Fruit fly (Drosophila melanogaster) whole organism, adult: ENCODE measurements around the gene knk.

ENCODE experiments used
- CG11617 ChIP-seq: fragments of 200-800 bp; sonication (Bioruptor generic); optimal IDR thresholded peaks from 2 replicates; lab custom pipeline; 2017; ENCODE audit warnings: mild to moderate bottlenecking, missing biosample characterization, missing genetic modification reagents, missing genetic modification characterization
- CG12768 ChIP-seq: fragments of 200-800 bp; sonication (Bioruptor generic); optimal IDR thresholded peaks from 2 replicates; lab custom pipeline; 2017; ENCODE audit warnings: missing biosample characterization, missing genetic modification characterization, mild to moderate bottlenecking, moderate library complexity, missing genetic modification reagents
- CG1620 ChIP-seq: fragments of 200-800 bp; sonication (Bioruptor generic); optimal IDR thresholded peaks from 2 replicates; lab custom pipeline; 2016; ENCODE audit warnings: missing biosample characterization, missing genetic modification characterization
- CG33017 ChIP-seq: fragments of 200-800 bp; sonication (Bioruptor generic); optimal IDR thresholded peaks from 2 replicates; lab custom pipeline; 2018; ENCODE audit warnings: missing biosample characterization, mild to moderate bottlenecking, missing genetic modification characterization, moderate library complexity
- CG5204 ChIP-seq: fragments of 200-800 bp; sonication (Bioruptor generic); optimal IDR thresholded peaks from 2 replicates; lab custom pipeline; 2016; ENCODE audit warnings: missing biosample characterization, missing genetic modification characterization
- CG7045 ChIP-seq: fragments of 200-800 bp; sonication (Bioruptor generic); optimal IDR thresholded peaks from 2 replicates; lab custom pipeline; 2017; ENCODE audit warnings: missing biosample characterization, mild to moderate bottlenecking, missing genetic modification characterization
- Clk ChIP-seq: fragments of 200-800 bp; sonication (Bioruptor generic); optimal IDR thresholded peaks from 2 replicates; lab custom pipeline; 2017; ENCODE audit warnings: missing biosample characterization, missing genetic modification characterization
- Mnt ChIP-seq: fragments of 200-800 bp; sonication (Bioruptor generic); optimal IDR thresholded peaks from 2 replicates; lab custom pipeline; 2016; ENCODE audit warnings: missing biosample characterization, mild to moderate bottlenecking, missing genetic modification characterization
- bab1 ChIP-seq: fragments of 200-800 bp; sonication (Bioruptor generic); optimal IDR thresholded peaks from 3 replicates; lab custom pipeline; 2019; ENCODE audit warnings: missing biosample characterization, mild to moderate bottlenecking, missing genetic modification characterization, moderate library complexity
- cnc ChIP-seq, 2 experiments: fragments of >200 bp; optimal IDR thresholded peaks; 2 replicates each; lab custom pipeline; 2017
- ovo ChIP-seq: fragments of 200-800 bp; sonication (Bioruptor generic); optimal IDR thresholded peaks from 2 replicates; lab custom pipeline; 2016; ENCODE audit warnings: missing biosample characterization, missing genetic modification characterization
- pad ChIP-seq: fragments of 200-800 bp; sonication (Bioruptor generic); optimal IDR thresholded peaks from 3 replicates; lab custom pipeline; 2017; ENCODE audit warnings: missing biosample characterization, missing genetic modification characterization, mild to moderate bottlenecking, moderate library complexity, missing genetic modification reagents
- toe ChIP-seq: fragments of 200-800 bp; sonication (Bioruptor generic); optimal IDR thresholded peaks from 2 replicates; lab custom pipeline; 2016; ENCODE audit warnings: missing biosample characterization, missing genetic modification characterization

- TF ChIP-seq bab1 (GFP tag; lab: Kevin White, UChicago) (no peak), Mnt (GFP tag; lab: Kevin White, UChicago) (no peak), CG12768 (no peak), CG1620 (no peak), ovo (GFP tag; lab: Kevin White, UChicago) (no peak), CG11617 (GFP tag; lab: Kevin White, UChicago) (no peak), cnc (optimal IDR thresholded peaks at IDR 0.05; lab: Kevin White, UChicago) (no peak), CG7045 (no peak), toe (GFP tag; lab: Kevin White, UChicago) (no peak), Clk (GFP tag; lab: Kevin White, UChicago) (no peak), CG5204 (GFP tag; lab: Kevin White, UChicago) (no peak), pad (GFP tag; lab: Kevin White, UChicago) (no peak), CG33017 (tag; lab: Kevin White, UChicago) (no peak)
Observed at dm6 chr3R:10151830-10152513, 26.5 kb upstream of the knk start, which contains the start of gene CG34303.
